Fruit fly (Drosophila melanogaster) whole organism, embryonic: Measurements from ENCODE around the gene Prim1.

Experiments used
- BEAF-32 ChIP-seq: fragments of 200-800 bp; sonication (Bioruptor generic); optimal IDR thresholded peaks from 3 replicates; lab custom pipeline; 2017; ENCODE audit warnings: missing biosample characterization, missing genetic modification characterization, mild to moderate bottlenecking, moderate library complexity, missing genetic modification reagents
- CG11456 ChIP-seq: fragments of 200-800 bp; sonication (Bioruptor generic); IDR thresholded peaks from 3 replicates; pipeline ENCODE4 v1.3.6; 2022; ENCODE audit warnings: missing biosample characterization, missing genetic modification characterization
- CG11560 ChIP-seq: fragments of 200-800 bp; sonication (Bioruptor generic); IDR thresholded peaks from 3 replicates; pipeline ENCODE4 v1.3.6; 2022; ENCODE audit warnings: missing biosample characterization, missing genetic modification characterization
- CG12744 ChIP-seq: fragments of 200-800 bp; sonication (Bioruptor generic); optimal IDR thresholded peaks from 2 replicates; lab custom pipeline; 2016; ENCODE audit warnings: missing biosample characterization, missing genetic modification characterization
- CG14014 ChIP-seq: fragments of 200-800 bp; sonication (Bioruptor generic); IDR thresholded peaks from 2 replicates; pipeline ENCODE4 v1.3.6; 2022; ENCODE audit warnings: missing biosample characterization, missing genetic modification characterization
- CG14710 ChIP-seq: fragments of 200-800 bp; sonication (Bioruptor generic); optimal IDR thresholded peaks from 3 replicates; lab custom pipeline; 2019; ENCODE audit warnings: missing biosample characterization, mild to moderate bottlenecking, missing genetic modification characterization, moderate library complexity
- CG14965 ChIP-seq: fragments of 200-800 bp; sonication (Bioruptor generic); optimal IDR thresholded peaks from 2 replicates; lab custom pipeline; 2016; ENCODE audit warnings: missing biosample characterization, missing genetic modification characterization, borderline replicate concordance
- CG16815 ChIP-seq: fragments of 200-800 bp; sonication (Bioruptor generic); optimal IDR thresholded peaks from 3 replicates; lab custom pipeline; 2017; ENCODE audit warnings: missing biosample characterization, mild to moderate bottlenecking, missing genetic modification characterization
- CG17568 ChIP-seq: fragments of 200-800 bp; sonication (Bioruptor generic); optimal IDR thresholded peaks from 2 replicates; lab custom pipeline; 2018; ENCODE audit warnings: missing biosample characterization, mild to moderate bottlenecking, missing genetic modification characterization, moderate library complexity
- CG2116 ChIP-seq: fragments of 200-800 bp; sonication (Bioruptor generic); optimal IDR thresholded peaks from 3 replicates; lab custom pipeline; 2018; ENCODE audit warnings: missing biosample characterization, mild to moderate bottlenecking, missing genetic modification characterization
- CG4328 ChIP-seq: fragments of 200-800 bp; sonication (Bioruptor generic); optimal IDR thresholded peaks from 3 replicates; lab custom pipeline; 2017; ENCODE audit warnings: missing biosample characterization, missing genetic modification reagents, missing genetic modification characterization
- CG5180 ChIP-seq: fragments of 200-800 bp; sonication (Bioruptor generic); optimal IDR thresholded peaks from 3 replicates; lab custom pipeline; 2017; ENCODE audit warnings: missing biosample characterization, missing genetic modification characterization, mild to moderate bottlenecking, moderate library complexity, missing genetic modification reagents
- CG5245 ChIP-seq: fragments of 200-800 bp; sonication (Bioruptor generic); optimal IDR thresholded peaks from 3 replicates; lab custom pipeline; 2016; ENCODE audit warnings: missing biosample characterization, missing genetic modification characterization
- CG7963 ChIP-seq: fragments of 200-800 bp; sonication (Bioruptor generic); IDR thresholded peaks from 3 replicates; pipeline ENCODE4 v1.3.6; 2022; ENCODE audit warnings: missing biosample characterization, missing genetic modification characterization; ENCODE audit not compliant: partially characterized antibody
- CG8089 ChIP-seq: fragments of 200-800 bp; sonication (Bioruptor generic); optimal IDR thresholded peaks from 3 replicates; lab custom pipeline; 2016; ENCODE audit warnings: missing biosample characterization, missing genetic modification characterization
- CG8478 ChIP-seq: fragments of >200 bp; optimal IDR thresholded peaks from 2 replicates; lab custom pipeline; 2018
- Chrac-16 ChIP-seq: fragments of 200-800 bp; sonication (Bioruptor generic); optimal IDR thresholded peaks from 3 replicates; lab custom pipeline; 2016; ENCODE audit warnings: missing biosample characterization, missing genetic modification characterization
- Dfd ChIP-seq, 2 experiments: fragments of >200 bp; optimal IDR thresholded peaks; 2 replicates each; lab custom pipeline; 2017; ENCODE audit warnings: missing biosample characterization in 2 of 2, missing genetic modification characterization in 2 of 2
- E2f2 ChIP-seq: fragments of 200-800 bp; sonication (Bioruptor generic); IDR thresholded peaks from 2 replicates; pipeline ENCODE4 v1.3.6; 2022; ENCODE audit warnings: missing biosample characterization, missing genetic modification characterization
- ERR ChIP-seq: fragments of 200-800 bp; sonication (Bioruptor generic); optimal IDR thresholded peaks from 2 replicates; lab custom pipeline; 2016; ENCODE audit warnings: missing biosample characterization, missing genetic modification characterization
- Eip74EF ChIP-seq, 2 experiments: fragments of 200-800 bp in 1 of 2; fragments of >200 bp in 1 of 2; sonication (Bioruptor generic) in 1 of 2; optimal IDR thresholded peaks; 2 replicates each; lab custom pipeline; 2017 to 2019; ENCODE audit warnings: missing biosample characterization in 2 of 2, missing genetic modification characterization in 2 of 2, mild to moderate bottlenecking in 1 of 2, moderate library complexity in 1 of 2
- Ets65A ChIP-seq: fragments of 200-800 bp; sonication (Bioruptor generic); peaks from one replicate; lab custom pipeline; 2016; ENCODE audit warnings: missing biosample characterization, missing genetic modification characterization
- Fer2 ChIP-seq: fragments of 200-800 bp; sonication (Bioruptor generic); optimal IDR thresholded peaks from 2 replicates; lab custom pipeline; 2018; ENCODE audit warnings: missing biosample characterization, mild to moderate bottlenecking, missing genetic modification characterization, moderate library complexity
- Gug ChIP-seq: fragments of 200-800 bp; sonication (Bioruptor generic); IDR thresholded peaks from 4 replicates; pipeline ENCODE4 v1.3.6; 2022; ENCODE audit warnings: missing biosample characterization, missing genetic modification characterization
- Hand ChIP-seq: fragments of 200-800 bp; sonication (Bioruptor generic); optimal IDR thresholded peaks from 2 replicates; lab custom pipeline; 2017; ENCODE audit warnings: mild to moderate bottlenecking, missing biosample characterization, missing genetic modification reagents, missing genetic modification characterization
- Kr ChIP-seq: fragments of 200-800 bp; sonication (Bioruptor generic); optimal IDR thresholded peaks from 2 replicates; lab custom pipeline; 2017; ENCODE audit warnings: missing biosample characterization, mild to moderate bottlenecking, missing genetic modification characterization
- MBD-R2 ChIP-seq: fragments of 200-800 bp; sonication (Bioruptor generic); IDR thresholded peaks from 2 replicates; pipeline ENCODE4 v1.3.6; 2022; ENCODE audit warnings: missing biosample characterization, missing genetic modification characterization
- Max ChIP-seq: fragments of 200-800 bp; sonication (Bioruptor generic); optimal IDR thresholded peaks from 2 replicates; lab custom pipeline; 2016; ENCODE audit warnings: missing biosample characterization, mild to moderate bottlenecking, missing genetic modification characterization
- Side ChIP-seq: fragments of 200-800 bp; sonication (Bioruptor generic); optimal IDR thresholded peaks from 2 replicates; lab custom pipeline; 2016; ENCODE audit warnings: missing biosample characterization, missing genetic modification characterization
- Xrp1 ChIP-seq: fragments of 200-800 bp; sonication (Bioruptor generic); IDR thresholded peaks from 2 replicates; pipeline ENCODE4 v1.3.6; 2022; ENCODE audit warnings: missing biosample characterization, missing genetic modification characterization
- cato ChIP-seq: fragments of 200-800 bp; sonication (Bioruptor generic); optimal IDR thresholded peaks from 2 replicates; lab custom pipeline; 2016; ENCODE audit warnings: missing biosample characterization, missing genetic modification characterization, borderline replicate concordance
- caup ChIP-seq: fragments of 200-800 bp; sonication (Bioruptor generic); optimal IDR thresholded peaks from 3 replicates; lab custom pipeline; 2017; ENCODE audit warnings: missing biosample characterization, mild to moderate bottlenecking, missing genetic modification characterization, moderate library complexity; ENCODE audit not compliant: severe bottlenecking
- chif ChIP-seq, 2 experiments: fragments of 200-800 bp; sonication (Bioruptor generic); optimal IDR thresholded peaks; 3 replicates each; lab custom pipeline; 2016; ENCODE audit warnings: missing biosample characterization in 2 of 2, missing genetic modification characterization in 2 of 2
- dm ChIP-seq: fragments of 200-800 bp; sonication (Bioruptor generic); optimal IDR thresholded peaks from 3 replicates; lab custom pipeline; 2016; ENCODE audit warnings: missing biosample characterization, missing genetic modification characterization
- en ChIP-seq: fragments of 200-800 bp; sonication (Bioruptor generic); optimal IDR thresholded peaks from 2 replicates; lab custom pipeline; 2016; ENCODE audit warnings: missing biosample characterization, missing genetic modification characterization
- fu2 ChIP-seq: fragments of 200-800 bp; sonication (Bioruptor generic); optimal IDR thresholded peaks from 2 replicates; lab custom pipeline; 2016; ENCODE audit warnings: missing biosample characterization, missing genetic modification characterization
- mam ChIP-seq: fragments of 200-800 bp; sonication (Bioruptor generic); optimal IDR thresholded peaks from 3 replicates; lab custom pipeline; 2016; ENCODE audit warnings: missing biosample characterization, missing genetic modification characterization
- mld ChIP-seq: fragments of 200-800 bp; sonication (Bioruptor generic); IDR thresholded peaks from 3 replicates; pipeline ENCODE4 v1.3.6; 2022; ENCODE audit warnings: missing biosample characterization, missing genetic modification characterization; ENCODE audit not compliant: partially characterized antibody
- nerfin-2 ChIP-seq: fragments of 200-800 bp; sonication (Bioruptor generic); IDR thresholded peaks from 2 replicates; pipeline ENCODE4 v1.3.6; 2022; ENCODE audit warnings: missing biosample characterization, missing genetic modification characterization; ENCODE audit not compliant: partially characterized antibody
- peb ChIP-seq: fragments of 200-800 bp; sonication (Bioruptor generic); IDR thresholded peaks from 2 replicates; pipeline ENCODE4 v1.3.6; 2022; ENCODE audit warnings: missing biosample characterization, missing genetic modification characterization
- pnt ChIP-seq: fragments of 200-800 bp; sonication (Bioruptor generic); optimal IDR thresholded peaks from 3 replicates; lab custom pipeline; 2016; ENCODE audit warnings: missing biosample characterization, missing genetic modification characterization
- prd ChIP-seq, 3 experiments: fragments of >200 bp in 2 of 3; fragments of 200-800 bp in 1 of 3; sonication (Bioruptor generic) in 1 of 3; optimal IDR thresholded peaks in 2 of 3; IDR thresholded peaks in 1 of 3; 2 replicates in 2 of 3; 3 replicates in 1 of 3; pipeline versions ENCODE4 v1.3.6 to Lab custom; 2017 to 2022; ENCODE audit warnings: missing biosample characterization in 1 of 3, missing genetic modification characterization in 1 of 3
- sd ChIP-seq: fragments of 200-800 bp; sonication (Bioruptor generic); optimal IDR thresholded peaks from 3 replicates; lab custom pipeline; 2018; ENCODE audit warnings: missing biosample characterization, mild to moderate bottlenecking, missing genetic modification characterization, moderate library complexity
- seq ChIP-seq: fragments of 200-800 bp; sonication (Bioruptor generic); IDR thresholded peaks from 2 replicates; pipeline ENCODE4 v1.3.6; 2022; ENCODE audit warnings: missing biosample characterization, missing genetic modification characterization
- slp2 ChIP-seq: fragments of 200-800 bp; sonication (Bioruptor generic); optimal IDR thresholded peaks from 2 replicates; lab custom pipeline; 2016; ENCODE audit warnings: missing biosample characterization, missing genetic modification characterization
- vnd ChIP-seq: fragments of 200-800 bp; sonication (Bioruptor generic); IDR thresholded peaks from 3 replicates; pipeline ENCODE4 v1.3.6; 2022; ENCODE audit warnings: missing biosample characterization, missing genetic modification characterization; ENCODE audit not compliant: partially characterized antibody
- wek ChIP-seq: fragments of 200-800 bp; sonication (Bioruptor generic); optimal IDR thresholded peaks from 3 replicates; lab custom pipeline; 2018; ENCODE audit warnings: missing biosample characterization, mild to moderate bottlenecking, missing genetic modification characterization, moderate library complexity
- wor ChIP-seq: fragments of 200-800 bp; sonication (Bioruptor generic); IDR thresholded peaks from 2 replicates; pipeline ENCODE4 v1.3.6; 2022; ENCODE audit warnings: missing biosample characterization, missing genetic modification characterization

Prim1 gene

dm6 chr3L:8340264-8341095 lies at the start of gene Prim1, which contains the start of gene CG7083:
Gene Prim1, plus strand, starts transcription at chr3L:8340314.
Gene CG7083, plus strand, starts transcription at chr3L:8340785.
- no peak for TF ChIP-seq Fer2 (tag; lab: Kevin White, UChicago)
- TF ChIP-seq CG17568 = no peak
- no peak for TF ChIP-seq CG7963 (GFP tag; lab: Robert Waterston, UW)
- peak; percentile 61 for TF ChIP-seq Xrp1 (GFP tag; lab: Robert Waterston, UW)
- TF ChIP-seq wor (GFP tag; lab: Robert Waterston, UW) = no peak
- TF ChIP-seq MBD-R2 (GFP tag; lab: Robert Waterston, UW) = peak; percentile 67
- TF ChIP-seq fu2 (GFP tag; lab: Kevin White, UChicago) = peak; percentile 32
- 0 out of 3 replicates have a peak, but pooled peaks have one; percentile 8 for TF ChIP-seq CG11456 (GFP tag; lab: Robert Waterston, UW)
- TF ChIP-seq dm (GFP tag; lab: Kevin White, UChicago) = peak; percentile 43
- TF ChIP-seq prd (optimal IDR thresholded peaks at IDR 0.05; lab: Kevin White, UChicago) = no peak
- peak; percentile 59 for TF ChIP-seq prd (GFP tag; IDR thresholded peaks at IDR 0.05; lab: Robert Waterston, UW)
- TF ChIP-seq E2f2 (GFP tag; lab: Robert Waterston, UW) = peak; percentile 82
- TF ChIP-seq Ets65A (GFP tag; lab: Kevin White, UChicago) = peak; percentile 72
- TF ChIP-seq nerfin-2 (GFP tag; lab: Robert Waterston, UW) = no peak
- TF ChIP-seq Dfd (GFP tag; optimal IDR thresholded peaks at IDR 0.05; lab: Kevin White, UChicago) = no peak
- TF ChIP-seq CG8478 (lab: Kevin White, UChicago) = no peak
- TF ChIP-seq Kr (GFP tag; lab: Kevin White, UChicago) = no peak
- no peak for TF ChIP-seq CG14965 (GFP tag; lab: Kevin White, UChicago)
- 0 out of 3 replicates have a peak, but pooled peaks have one; percentile 31 for TF ChIP-seq mld
- no peak for TF ChIP-seq CG14014 (GFP tag; lab: Robert Waterston, UW)
- peak; percentile 44 for TF ChIP-seq wek (GFP tag; lab: Kevin White, UChicago)
- peak; percentile 10 for TF ChIP-seq CG5245 (GFP tag; lab: Kevin White, UChicago)
- TF ChIP-seq CG11560 (tag; lab: Robert Waterston, UW) = no peak
- peak; percentile 72 for TF ChIP-seq Max (GFP tag; lab: Kevin White, UChicago)
- peak; percentile 51 to 60 for TF ChIP-seq chif (GFP tag; optimal IDR thresholded peaks at IDR 0.05; lab: Kevin White, UChicago)
- peak; percentile 55 for TF ChIP-seq slp2 (GFP tag; lab: Kevin White, UChicago)
- TF ChIP-seq Side (GFP tag; lab: Kevin White, UChicago) = peak; percentile 25
- TF ChIP-seq Gug (GFP tag; lab: Robert Waterston, UW) = peak; percentile 23; the same call in 1 of the 4 replicates
- TF ChIP-seq caup (GFP tag; lab: Kevin White, UChicago) = peak; percentile 55
- no peak for TF ChIP-seq CG5180 (GFP tag; lab: Kevin White, UChicago)
- TF ChIP-seq vnd (GFP tag; lab: Robert Waterston, UW) = no peak
- TF ChIP-seq CG4328 (GFP tag; lab: Kevin White, UChicago) = no peak
- TF ChIP-seq ERR (GFP tag; lab: Kevin White, UChicago) = peak; percentile 48
- no peak for TF ChIP-seq peb (GFP tag; lab: Robert Waterston, UW)
- no peak for TF ChIP-seq Hand
- TF ChIP-seq Eip74EF (GFP tag; optimal IDR thresholded peaks at IDR 0.05; lab: Kevin White, UChicago) = no peak
- peak; percentile 33 for TF ChIP-seq pnt (GFP tag; lab: Kevin White, UChicago)
- no peak for TF ChIP-seq CG8089 (GFP tag; lab: Kevin White, UChicago)
- TF ChIP-seq cato (GFP tag; lab: Kevin White, UChicago) = no peak
- TF ChIP-seq sd (tag; lab: Kevin White, UChicago) = peak; percentile 99
- peak; percentile 78 for TF ChIP-seq CG14710 (tag; lab: Kevin White, UChicago)
- TF ChIP-seq BEAF-32 = peak; percentile 43
- peak; percentile 55 for TF ChIP-seq Chrac-16 (GFP tag; lab: Kevin White, UChicago)
- peak; percentile 69 for TF ChIP-seq mam
- peak; percentile 32 for TF ChIP-seq en (GFP tag; lab: Kevin White, UChicago)
- peak; percentile 34 for TF ChIP-seq CG12744 (GFP tag; lab: Kevin White, UChicago)
- TF ChIP-seq CG2116 (GFP tag; lab: Kevin White, UChicago) = peak; percentile 67
- TF ChIP-seq seq (GFP tag; lab: Robert Waterston, UW) = 0 out of 2 replicates have a peak, but pooled peaks have one; percentile 27
- no peak for TF ChIP-seq CG16815 (GFP tag; lab: Kevin White, UChicago)
